Worm (Caenorhabditis elegans) whole organism, L1 larva: Measurements from ENCODE around the gene F43G6.8.

Experiments
- ama-1 ChIP-seq: fragments of 150-350 bp; optimal IDR thresholded peaks from 2 replicates; lab custom pipeline; 2014
- blmp-1 ChIP-seq: fragments of 150-350 bp; optimal IDR thresholded peaks from 2 replicates; lab custom pipeline; 2014; ENCODE audit warnings: missing biosample characterization, missing genetic modification characterization
- hlh-17 ChIP-seq: fragments of 200-800 bp; sonication (Bioruptor generic); optimal IDR thresholded peaks from 2 replicates; lab custom pipeline; 2018; ENCODE audit warnings: missing genetic modification characterization, mild to moderate bottlenecking, missing compliant biosample characterization, moderate library complexity, borderline replicate concordance
- lin-35 ChIP-seq, 2 experiments: fragments of 150-350 bp; optimal IDR thresholded peaks; 2 replicates each; lab custom pipeline; 2014; ENCODE audit warnings: missing biosample characterization in 2 of 2, missing genetic modification characterization in 2 of 2, missing genetic modification reagents in 2 of 2
- lsy-2 ChIP-seq, 2 experiments: fragments of 150-350 bp; optimal IDR thresholded peaks; 2 replicates each; lab custom pipeline; 2014; ENCODE audit warnings: missing biosample characterization in 2 of 2, missing genetic modification characterization in 2 of 2
- mdl-1 ChIP-seq, 2 experiments: fragments of 150-350 bp; optimal IDR thresholded peaks; 2 replicates each; lab custom pipeline; 2014 to 2017; ENCODE audit warnings: missing biosample characterization in 2 of 2, missing genetic modification characterization in 2 of 2, inconsistent platforms in 1 of 2
- nhr-12 ChIP-seq: sonication (generic microtip); optimal IDR thresholded peaks from 2 replicates; lab custom pipeline; 2017; ENCODE audit warnings: missing biosample characterization, missing genetic modification characterization
- nhr-28 ChIP-seq: fragments of 150-350 bp; optimal IDR thresholded peaks from 2 replicates; lab custom pipeline; 2014; ENCODE audit warnings: missing biosample characterization, missing genetic modification characterization
- snpc-4 ChIP-seq: fragments of 150-350 bp; optimal IDR thresholded peaks from 2 replicates; lab custom pipeline; 2014; ENCODE audit warnings: missing biosample characterization, missing genetic modification characterization
- sox-4 ChIP-seq: sonication (generic microtip); optimal IDR thresholded peaks from 2 replicates; lab custom pipeline; 2016; ENCODE audit warnings: missing genetic modification characterization, missing compliant biosample characterization
- tlp-1 ChIP-seq: fragments of 150-350 bp; optimal IDR thresholded peaks from 2 replicates; lab custom pipeline; 2014; ENCODE audit warnings: missing biosample characterization, missing genetic modification characterization
- unc-130 ChIP-seq: fragments of 150-350 bp; optimal IDR thresholded peaks from 2 replicates; lab custom pipeline; 2017; ENCODE audit warnings: missing biosample characterization, missing genetic modification characterization, inconsistent platforms
- zag-1 ChIP-seq: fragments of 150-350 bp; optimal IDR thresholded peaks from 2 replicates; lab custom pipeline; 2014; ENCODE audit warnings: missing biosample characterization, missing genetic modification characterization

ce11 chrII:11806256-11806655 is 7.6 kb downstream of the F43G6.8 start, which contains the start of gene jmjd-1.1:
- no peak for TF ChIP-seq ama-1 (lab: Kevin White, UChicago)
- no peak for TF ChIP-seq snpc-4 (tag; lab: Kevin White, UChicago)
- no peak for TF ChIP-seq hlh-17 (GFP tag; lab: Kevin White, UChicago)
- TF ChIP-seq lin-35 (GFP tag; optimal IDR thresholded peaks at IDR 0.05; lab: Kevin White, UChicago), result no peak
- no peak for TF ChIP-seq zag-1
- no peak for TF ChIP-seq sox-4 (tag; lab: Kevin White, UChicago)
- no peak for TF ChIP-seq nhr-12
- TF ChIP-seq lsy-2 (tag; optimal IDR thresholded peaks at IDR 0.05; lab: Kevin White, UChicago), result no peak
- no peak for TF ChIP-seq blmp-1 (tag; lab: Kevin White, UChicago)
- TF ChIP-seq nhr-28, result no peak
- TF ChIP-seq tlp-1 (tag; lab: Kevin White, UChicago), result no peak
- no peak for TF ChIP-seq unc-130
- TF ChIP-seq mdl-1 (tag; optimal IDR thresholded peaks at IDR 0.05; lab: Kevin White, UChicago), result no peak
